Fruit fly (Drosophila melanogaster) whole organism, pupa: ENCODE data around the gene lush.

Experiments used
- CG10348 ChIP-seq: fragments of 200-800 bp; sonication (Bioruptor generic); IDR thresholded peaks from 2 replicates; pipeline ENCODE4 v1.3.6; 2022; ENCODE audit warnings: missing biosample characterization, missing genetic modification characterization
- CG12605 ChIP-seq: fragments of 200-800 bp; sonication (Bioruptor generic); IDR thresholded peaks from 2 replicates; pipeline ENCODE4 v1.3.6; 2022; ENCODE audit warnings: missing biosample characterization, missing genetic modification characterization
- CG13204 ChIP-seq: fragments of 200-800 bp; sonication (Bioruptor generic); optimal IDR thresholded peaks from 2 replicates; lab custom pipeline; 2018; ENCODE audit warnings: missing biosample characterization, mild to moderate bottlenecking, missing genetic modification characterization, moderate library complexity
- CG14655 ChIP-seq: fragments of 200-800 bp; sonication (Bioruptor generic); optimal IDR thresholded peaks from 3 replicates; lab custom pipeline; 2017; ENCODE audit warnings: mild to moderate bottlenecking, missing biosample characterization, missing genetic modification reagents, missing genetic modification characterization
- CG15710 ChIP-seq: fragments of 200-800 bp; sonication (Bioruptor generic); optimal IDR thresholded peaks from 2 replicates; lab custom pipeline; 2018; ENCODE audit warnings: missing biosample characterization, mild to moderate bottlenecking, missing genetic modification characterization, moderate library complexity
- CG17806 ChIP-seq: fragments of 200-800 bp; sonication (Bioruptor generic); optimal IDR thresholded peaks from 2 replicates; lab custom pipeline; 2018; ENCODE audit warnings: missing biosample characterization, mild to moderate bottlenecking, missing genetic modification characterization, moderate library complexity
- CG32121 ChIP-seq: fragments of 200-800 bp; sonication (Bioruptor generic); IDR thresholded peaks from 2 replicates; pipeline ENCODE4 v1.3.6; 2022; ENCODE audit warnings: missing biosample characterization, missing genetic modification characterization
- CG34367 ChIP-seq: fragments of 200-800 bp; sonication (Bioruptor generic); optimal IDR thresholded peaks from 2 replicates; lab custom pipeline; 2018; ENCODE audit warnings: missing biosample characterization, mild to moderate bottlenecking, missing genetic modification characterization
- CG4496 ChIP-seq: fragments of 200-800 bp; sonication (Bioruptor generic); IDR thresholded peaks from 3 replicates; pipeline ENCODE4 v1.3.6; 2022; ENCODE audit warnings: missing biosample characterization, missing genetic modification characterization
- CG8159 ChIP-seq: fragments of 200-800 bp; sonication (Bioruptor generic); optimal IDR thresholded peaks from 3 replicates; lab custom pipeline; 2018; ENCODE audit warnings: missing biosample characterization, mild to moderate bottlenecking, missing genetic modification characterization, moderate library complexity
- CG8301 ChIP-seq: fragments of 200-800 bp; sonication (Bioruptor generic); optimal IDR thresholded peaks from 2 replicates; lab custom pipeline; 2018; ENCODE audit warnings: missing biosample characterization, mild to moderate bottlenecking, missing genetic modification characterization
- CG9948 ChIP-seq: fragments of 200-800 bp; sonication (Bioruptor generic); optimal IDR thresholded peaks from 2 replicates; lab custom pipeline; 2018; ENCODE audit warnings: missing biosample characterization, mild to moderate bottlenecking, missing genetic modification characterization, moderate library complexity
- D1 ChIP-seq: fragments of 200-800 bp; sonication (Bioruptor generic); optimal IDR thresholded peaks from 2 replicates; lab custom pipeline; 2018; ENCODE audit warnings: missing biosample characterization, mild to moderate bottlenecking, missing genetic modification characterization, moderate library complexity
- EcR ChIP-seq: fragments of 200-800 bp; sonication (Bioruptor generic); optimal IDR thresholded peaks from 3 replicates; lab custom pipeline; 2019; ENCODE audit warnings: missing biosample characterization, missing genetic modification characterization, mild to moderate bottlenecking, moderate library complexity, missing genetic modification reagents
- Ets98B ChIP-seq: fragments of 200-800 bp; sonication (Bioruptor generic); IDR thresholded peaks from 2 replicates; pipeline ENCODE4 v1.3.6; 2022; ENCODE audit warnings: missing biosample characterization, missing genetic modification characterization
- Pif1A ChIP-seq: fragments of 200-800 bp; sonication (Bioruptor generic); optimal IDR thresholded peaks from 3 replicates; lab custom pipeline; 2016; ENCODE audit warnings: missing biosample characterization, missing genetic modification characterization
- Pif1B ChIP-seq: fragments of 200-800 bp; sonication (Bioruptor generic); optimal IDR thresholded peaks from 3 replicates; lab custom pipeline; 2016; ENCODE audit warnings: missing biosample characterization, missing genetic modification characterization
- Snoo ChIP-seq: fragments of 200-800 bp; sonication (Bioruptor generic); optimal IDR thresholded peaks from 3 replicates; lab custom pipeline; 2017; ENCODE audit warnings: missing biosample characterization, mild to moderate bottlenecking, missing genetic modification characterization, inconsistent platforms
- fd96Ca ChIP-seq: fragments of 200-800 bp; sonication (Bioruptor generic); IDR thresholded peaks from 3 replicates; pipeline ENCODE4 v1.3.6; 2022; ENCODE audit warnings: missing biosample characterization, missing genetic modification characterization
- gl ChIP-seq: fragments of 200-800 bp; sonication (Bioruptor generic); optimal IDR thresholded peaks from 2 replicates; lab custom pipeline; 2018; ENCODE audit warnings: missing biosample characterization, mild to moderate bottlenecking, missing genetic modification characterization
- rn ChIP-seq: fragments of 200-800 bp; sonication (Bioruptor generic); IDR thresholded peaks from 2 replicates; pipeline ENCODE4 v1.3.6; 2022; ENCODE audit warnings: missing biosample characterization, missing genetic modification characterization

Gene lush

dm6 chr3L:19590422-19590821 lies 15.5 kb downstream of the lush start, which contains the start of gene CG14100:
Gene CG14100 (minus strand): TSS chr3L:19590524.
- peak; percentile 100 for TF ChIP-seq CG10348 (GFP tag; lab: Robert Waterston, UW)
- TF ChIP-seq CG4496 (GFP tag; lab: Robert Waterston, UW): peak; percentile 100
- peak; percentile 100 for TF ChIP-seq fd96Ca
- TF ChIP-seq CG17806 (tag; lab: Kevin White, UChicago): peak; percentile 100
- peak; percentile 100 for TF ChIP-seq Pif1A
- peak; percentile 100 for TF ChIP-seq CG13204 (GFP tag; lab: Kevin White, UChicago)
- peak; percentile 100 for TF ChIP-seq CG9948 (tag; lab: Kevin White, UChicago)
- peak; percentile 100 for TF ChIP-seq CG32121 (GFP tag; lab: Robert Waterston, UW)
- peak; percentile 100 for TF ChIP-seq Pif1B (GFP tag; lab: Kevin White, UChicago)
- TF ChIP-seq Snoo: peak; percentile 100
- TF ChIP-seq CG8159 (tag; lab: Kevin White, UChicago): peak; percentile 100
- peak; percentile 100 for TF ChIP-seq D1 (tag; lab: Kevin White, UChicago)
- peak; percentile 100 for TF ChIP-seq Ets98B (GFP tag; lab: Robert Waterston, UW)
- TF ChIP-seq CG15710 (tag; lab: Kevin White, UChicago): peak; percentile 100
- peak; percentile 100 for TF ChIP-seq CG8301 (tag; lab: Kevin White, UChicago)
- TF ChIP-seq CG14655 (GFP tag; lab: Kevin White, UChicago): peak; percentile 100
- no peak for TF ChIP-seq EcR (GFP tag; lab: Kevin White, UChicago)
- peak; percentile 100 for TF ChIP-seq CG34367
- peak; percentile 100 for TF ChIP-seq gl (tag; lab: Kevin White, UChicago)
- TF ChIP-seq CG12605: peak; percentile 100
- peak; percentile 100 for TF ChIP-seq rn (GFP tag; lab: Robert Waterston, UW)

DNA sequence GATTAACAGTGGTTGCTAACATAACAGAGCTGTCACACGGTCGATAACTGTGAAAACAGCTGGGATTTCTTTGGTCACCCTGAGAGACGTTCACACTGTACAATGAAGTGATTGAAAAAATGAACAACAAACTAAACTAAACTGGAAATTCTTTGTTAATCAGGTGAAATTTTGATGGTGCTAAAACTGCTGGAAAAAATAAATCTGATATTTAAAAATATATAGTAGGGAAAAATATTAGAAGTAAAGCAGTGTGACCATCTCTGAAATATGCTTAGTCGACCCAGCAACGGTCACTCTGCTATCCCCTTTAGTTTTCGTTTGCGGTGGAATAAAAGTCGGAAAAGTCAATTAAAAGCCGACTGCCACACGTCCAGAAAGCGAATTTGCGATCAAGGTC lies 19.9 kb downstream of the lush start, which contains the start of the genes CG9231 and CG9330:
Gene CG9231, minus strand, starts transcription at position 25 of the 400 bp plus-strand sequence.
Gene CG9330, plus strand, starts transcription at position 275 of the 400 bp plus-strand sequence.
- TF ChIP-seq Pif1A (peak; percentile 31), CG9948 (tag; lab: Kevin White, UChicago) (no peak), CG8159 (tag; lab: Kevin White, UChicago) (peak; percentile 1), EcR (GFP tag; lab: Kevin White, UChicago) (peak; percentile 14)

- no peak for TF ChIP-seq CG9948 (tag; lab: Kevin White, UChicago)
- no peak for TF ChIP-seq CG10348 (GFP tag; lab: Robert Waterston, UW)
- TF ChIP-seq rn (GFP tag; lab: Robert Waterston, UW): no peak
- no peak for TF ChIP-seq CG13204 (GFP tag; lab: Kevin White, UChicago)
- TF ChIP-seq CG15710 (tag; lab: Kevin White, UChicago): no peak
- no peak for TF ChIP-seq CG4496 (GFP tag; lab: Robert Waterston, UW)
- TF ChIP-seq CG17806 (tag; lab: Kevin White, UChicago): no peak
- TF ChIP-seq CG14655 (GFP tag; lab: Kevin White, UChicago): no peak
- TF ChIP-seq Pif1A: no peak
- no peak for TF ChIP-seq CG8301 (tag; lab: Kevin White, UChicago)
- no peak for TF ChIP-seq CG12605
- TF ChIP-seq D1 (tag; lab: Kevin White, UChicago): no peak
- TF ChIP-seq CG34367: no peak
- no peak for TF ChIP-seq Snoo
- TF ChIP-seq CG8159 (tag; lab: Kevin White, UChicago): no peak
- no peak for TF ChIP-seq fd96Ca
- TF ChIP-seq Ets98B (GFP tag; lab: Robert Waterston, UW): no peak
These were observed 21.4 kb downstream of the lush start, which contains the start of gene Shal for dm6 chr3L:19584369-19584915. Gene Shal (minus strand): TSS chr3L:19584568.

- no peak for TF ChIP-seq Snoo
- TF ChIP-seq CG17806 (tag; lab: Kevin White, UChicago): no peak
- no peak for TF ChIP-seq gl (tag; lab: Kevin White, UChicago)
- TF ChIP-seq D1 (tag; lab: Kevin White, UChicago): no peak
- TF ChIP-seq, all 21 proteins: peak for 0
These were observed 25.1 kb downstream of the lush start for dm6 chr3L:19580709-19581227.

DNA sequence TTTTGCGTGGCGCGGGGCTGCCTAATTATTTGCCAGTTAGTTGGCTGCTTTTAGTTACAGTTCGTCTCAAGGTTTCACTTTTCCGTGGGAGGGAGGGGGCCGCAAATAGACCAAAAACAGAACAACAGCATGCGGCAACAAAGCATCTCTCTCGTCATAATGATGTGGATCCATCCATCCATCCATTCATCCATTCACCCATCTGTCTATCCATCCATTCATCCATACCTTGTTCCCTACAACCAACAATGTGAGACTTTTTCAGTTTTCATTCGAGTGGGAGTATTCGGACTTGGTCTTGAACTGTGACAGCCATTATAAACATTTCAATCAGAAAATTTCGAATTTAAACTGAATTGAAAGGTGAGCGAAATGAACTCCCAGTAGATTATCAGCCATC lies 26.5 kb downstream of the lush start:
- TF ChIP-seq CG10348 (GFP tag; lab: Robert Waterston, UW): no peak
- TF ChIP-seq CG4496 (GFP tag; lab: Robert Waterston, UW): no peak
- no peak for TF ChIP-seq CG12605
- TF ChIP-seq fd96Ca: no peak
- no peak for TF ChIP-seq CG17806 (tag; lab: Kevin White, UChicago)
- no peak for TF ChIP-seq CG8159 (tag; lab: Kevin White, UChicago)
- no peak for TF ChIP-seq EcR (GFP tag; lab: Kevin White, UChicago)
- TF ChIP-seq CG32121 (GFP tag; lab: Robert Waterston, UW): no peak
- no peak for TF ChIP-seq Pif1A
- TF ChIP-seq Ets98B (GFP tag; lab: Robert Waterston, UW): no peak
- TF ChIP-seq gl (tag; lab: Kevin White, UChicago): no peak
- TF ChIP-seq CG15710 (tag; lab: Kevin White, UChicago): no peak
- TF ChIP-seq Pif1B (GFP tag; lab: Kevin White, UChicago): no peak
- no peak for TF ChIP-seq Snoo
- TF ChIP-seq, all 21 proteins: peak for 0

DNA sequence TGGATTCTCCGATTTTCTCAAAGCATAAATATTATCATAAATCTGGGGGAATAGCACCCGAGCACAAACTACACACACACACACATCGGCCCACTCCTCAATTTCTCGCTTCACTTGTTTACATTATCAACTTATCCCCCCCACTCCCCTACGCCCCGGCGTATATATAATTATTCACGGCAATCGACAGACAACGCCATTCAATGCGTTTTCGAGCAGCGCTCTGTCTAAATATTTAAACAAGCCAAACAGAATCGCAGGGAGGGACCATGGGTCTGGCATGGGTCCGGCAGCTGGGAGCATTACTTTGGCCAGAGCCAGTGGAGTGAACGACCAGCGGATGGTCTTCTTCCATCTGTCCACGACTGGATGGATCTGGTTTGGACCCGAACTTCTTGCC lies 30.2 kb downstream of the lush start:
- TF ChIP-seq CG9948 (tag; lab: Kevin White, UChicago) (no peak), CG4496 (GFP tag; lab: Robert Waterston, UW) (no peak), Pif1A (no peak), Snoo (no peak), EcR (GFP tag; lab: Kevin White, UChicago) (peak; percentile 20), CG8159 (tag; lab: Kevin White, UChicago) (no peak)
